Worm (Caenorhabditis elegans): ENCODE data around the gene abts-3.

- TF ChIP-seq sem-2 (GFP tag; optimal IDR thresholded peaks at IDR 0.05) (no peak), lsy-2 (tag; optimal IDR thresholded peaks at IDR 0.05) (no peak), unc-39 (tag; optimal IDR thresholded peaks at IDR 0.05) (no peak), ceh-39 (tag; optimal IDR thresholded peaks at IDR 0.05) (no peak), unc-62 (GFP tag; optimal IDR thresholded peaks at IDR 0.05) (no peak), snpc-4 (tag; optimal IDR thresholded peaks at IDR 0.05) (no peak)
Measured at ce11 chrII:6198468-6198867, 65.8 kb downstream of the abts-3 start, which contains the start of gene szy-4.
